Fruit fly (Drosophila melanogaster) whole organism, wandering third instar larva: ENCODE measurements around the gene Zip99C.
A peak's percentile ranks its signal among the peaks of the same experiment; 100 is the strongest.

Experiments used
- CrebA ChIP-seq: fragments of 200-800 bp; sonication (Bioruptor generic); optimal IDR thresholded peaks from 2 replicates; lab custom pipeline; 2016; ENCODE audit warnings: missing biosample characterization, mild to moderate bottlenecking, missing genetic modification characterization, borderline replicate concordance
- Hr78 ChIP-seq: fragments of >200 bp; optimal IDR thresholded peaks from 2 replicates; lab custom pipeline; 2017; ENCODE audit warnings: missing biosample characterization, missing genetic modification characterization
- OdsH ChIP-seq: fragments of 200-800 bp; sonication (Bioruptor generic); optimal IDR thresholded peaks from 2 replicates; lab custom pipeline; 2016; ENCODE audit warnings: missing biosample characterization, mild to moderate bottlenecking, missing genetic modification characterization
- fru ChIP-seq: fragments of 200-800 bp; sonication (Bioruptor generic); optimal IDR thresholded peaks from 3 replicates; lab custom pipeline; 2016; ENCODE audit warnings: missing biosample characterization, mild to moderate bottlenecking, missing genetic modification characterization
- jim ChIP-seq: fragments of 175-275, 200-325 bp; sonication (Bioruptor generic); optimal IDR thresholded peaks from 2 replicates; lab custom pipeline; 2016; ENCODE audit warnings: missing biosample characterization, mild to moderate bottlenecking, missing genetic modification characterization

DNA sequence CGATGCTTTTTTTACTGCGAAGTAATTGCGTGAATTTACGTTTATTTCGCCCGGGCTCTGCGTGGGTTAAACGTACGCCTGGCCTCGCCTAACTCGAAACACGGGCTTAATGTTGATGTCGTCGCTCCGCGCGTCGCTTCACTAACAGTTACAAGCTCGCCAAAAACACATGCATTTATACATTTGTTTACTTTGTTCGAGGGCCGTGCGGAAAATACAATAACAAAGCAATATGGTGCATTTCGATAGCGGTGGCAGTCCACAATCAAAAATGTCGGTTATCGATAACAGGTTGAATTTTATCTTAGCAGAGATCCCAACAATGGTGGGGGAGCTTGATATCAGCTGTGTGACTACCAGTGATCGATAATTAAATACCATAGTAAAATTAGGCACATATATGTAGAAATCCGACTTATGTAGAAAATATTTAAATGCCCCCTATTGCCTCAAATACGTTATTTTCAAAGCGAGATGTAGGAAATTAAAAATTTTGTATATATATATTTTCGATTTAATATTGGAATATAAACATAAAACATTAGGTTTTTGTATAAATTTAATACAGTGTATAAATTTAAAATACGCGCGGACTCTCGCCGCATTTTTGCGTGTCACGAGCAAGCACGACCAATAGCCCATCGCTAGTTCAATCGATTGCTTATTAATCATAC, at the start of gene Zip99C:
- TF ChIP-seq fru (GFP tag; lab: Kevin White, UChicago) = peak; percentile 34
- TF ChIP-seq Hr78 (GFP tag; lab: Kevin White, UChicago) = no peak
- TF ChIP-seq OdsH (GFP tag; lab: Kevin White, UChicago) = peak; percentile 45
- TF ChIP-seq CrebA = no peak
- no peak for TF ChIP-seq jim (GFP tag; lab: Kevin White, UChicago)
